Fruit fly (Drosophila melanogaster): ENCODE data around the gene hd.
A peak's percentile ranks its signal among the peaks of the same experiment; 100 is the strongest.

Gene hd

dm6 chr3R:5420454-5420853 is 45.7 kb upstream of the hd start:
- TF ChIP-seq CG16779 (tag; optimal IDR thresholded peaks at IDR 0.05), result no peak
- peak; percentile 59 for TF ChIP-seq fkh (GFP tag; optimal IDR thresholded peaks at IDR 0.05)

dm6 chr3R:5414147-5414748 is 39.5 kb upstream of the hd start, which contains the start of gene CG14669:
CG14669 (plus strand) TSS chr3R:5414527.
- TF ChIP-seq fd85E (GFP tag; optimal IDR thresholded peaks at IDR 0.05), result no peak
- no peak for TF ChIP-seq spab (GFP tag; optimal IDR thresholded peaks at IDR 0.05)
- peak; percentile 22 for TF ChIP-seq svp (GFP tag)

dm6 chr3R:5412987-5413386 is 38.2 kb upstream of the hd start:
- TF ChIP-seq CG7368 (GFP tag; optimal IDR thresholded peaks at IDR 0.05) (no peak), CG6276 (GFP tag; optimal IDR thresholded peaks at IDR 0.05) (no peak), CG8632 (GFP tag; optimal IDR thresholded peaks at IDR 0.05) (no peak), CG11762 (GFP tag; optimal IDR thresholded peaks at IDR 0.05; ENCODE audit: insufficient read depth) (no peak), Hr4 (GFP tag; optimal IDR thresholded peaks at IDR 0.05) (peak; percentile 10), eg (GFP tag; IDR thresholded peaks at IDR 0.05) (no peak), CG32006 (GFP tag; optimal IDR thresholded peaks at IDR 0.05) (peak; percentile 27), CG10631 (GFP tag; optimal IDR thresholded peaks at IDR 0.05) (peak; percentile 2), Smox (GFP tag; optimal IDR thresholded peaks at IDR 0.05) (peak; percentile 17), Eip75B (GFP tag; optimal IDR thresholded peaks at IDR 0.05) (no peak), Eip78C (GFP tag) (peak; percentile 77), vri (GFP tag; optimal IDR thresholded peaks at IDR 0.05) (no peak), CG31627 (GFP tag; optimal IDR thresholded peaks at IDR 0.05) (peak; percentile 4), CG10669 (GFP tag; optimal IDR thresholded peaks at IDR 0.05) (peak; percentile 6), achi (GFP tag; optimal IDR thresholded peaks at IDR 0.05) (no peak), fd59A (GFP tag; optimal IDR thresholded peaks at IDR 0.05) (no peak), CG6808 (GFP tag; optimal IDR thresholded peaks at IDR 0.05) (no peak), CG8119 (GFP tag; IDR thresholded peaks at IDR 0.05) (0 out of 3 replicates have a peak, but pooled peaks have one; percentile 24), Ets21C (GFP tag; optimal IDR thresholded peaks at IDR 0.05) (no peak), CG4318 (GFP tag; optimal IDR thresholded peaks at IDR 0.05) (no peak), OdsH (GFP tag; optimal IDR thresholded peaks at IDR 0.05) (peak; percentile 3), Hr39 (GFP tag; optimal IDR thresholded peaks at IDR 0.05) (peak; percentile 4), CG9139 (GFP tag; optimal IDR thresholded peaks at IDR 0.05) (no peak), CG8319 (GFP tag; optimal IDR thresholded peaks at IDR 0.05) (no peak), Hr38 (GFP tag; optimal IDR thresholded peaks at IDR 0.05) (no peak), esn (GFP tag; optimal IDR thresholded peaks at IDR 0.05) (no peak), Met (GFP tag; optimal IDR thresholded peaks at IDR 0.05) (peak; percentile 3)

DNA sequence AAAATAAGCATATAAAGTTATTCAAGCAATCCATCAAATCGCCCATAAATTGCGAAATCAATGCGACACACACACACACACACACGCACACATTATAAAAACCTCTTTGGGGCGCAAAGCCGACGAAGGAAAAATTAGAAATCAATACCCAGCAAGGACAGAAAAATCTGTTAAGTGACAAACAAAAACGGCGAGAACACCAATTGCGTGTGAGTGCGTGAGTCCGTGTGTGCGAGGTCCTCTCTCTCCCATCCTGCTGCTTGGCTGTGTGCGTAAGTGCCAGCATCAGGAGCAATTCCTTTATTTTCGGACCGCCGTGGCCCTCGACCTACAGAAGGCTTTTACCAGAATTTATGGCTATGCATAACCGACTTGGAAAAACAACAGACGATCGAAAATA is 37.5 kb upstream of the hd start, which contains the start of gene Orco:
TSS of gene Orco (minus strand) at position 101 of the 400 bp plus-strand sequence.
- TF ChIP-seq topi (GFP tag; optimal IDR thresholded peaks at IDR 0.05), result no peak
- no peak for TF ChIP-seq net (GFP tag; optimal IDR thresholded peaks at IDR 0.05)

DNA sequence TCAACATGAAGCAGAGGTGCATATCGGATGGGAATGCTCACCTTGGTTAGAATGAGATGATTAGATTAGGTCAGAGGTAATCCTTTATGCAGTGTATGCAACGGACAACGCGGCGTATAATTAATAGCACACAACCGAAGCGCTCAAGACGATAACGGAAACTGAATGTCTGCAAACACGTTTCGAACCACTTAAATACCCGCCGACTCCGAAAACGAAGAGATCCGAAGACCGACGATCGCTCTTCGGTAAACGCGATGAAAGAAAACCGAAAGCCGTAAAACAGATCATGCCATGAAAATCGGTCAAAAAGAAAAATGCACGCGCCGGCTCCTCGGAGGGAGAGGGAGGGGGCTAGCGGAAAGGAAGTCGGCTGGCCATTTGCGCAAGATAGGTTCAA is 29.2 kb upstream of the hd start, which contains the start of gene CG2663:
TSS of gene CG2663 (minus strand) at position 173 of the 400 bp plus-strand sequence.
- TF ChIP-seq Eip78C (GFP tag), result peak; percentile 70
- peak; percentile 2 for TF ChIP-seq CG1621 (tag; optimal IDR thresholded peaks at IDR 0.05)
- peak; percentile 55; the same call in 2 of the 3 replicates for TF ChIP-seq eg (GFP tag; IDR thresholded peaks at IDR 0.05)
- peak; percentile 6 for TF ChIP-seq CG6276 (GFP tag; optimal IDR thresholded peaks at IDR 0.05)
- no peak for TF ChIP-seq CG6854 (GFP tag; optimal IDR thresholded peaks at IDR 0.05)
- TF ChIP-seq Hr39 (GFP tag; optimal IDR thresholded peaks at IDR 0.05), result no peak
- 0 out of 3 replicates have a peak, but pooled peaks have one; percentile 18 for TF ChIP-seq CG6163 (GFP tag; IDR thresholded peaks at IDR 0.05)
- TF ChIP-seq CG3919 (GFP tag; optimal IDR thresholded peaks at IDR 0.05), result peak; percentile 15
- peak; percentile 33; the same call in 1 of the 2 replicates for TF ChIP-seq CG15336 (GFP tag; IDR thresholded peaks at IDR 0.05)
- no peak for TF ChIP-seq Eip93F (GFP tag; optimal IDR thresholded peaks at IDR 0.05)
- peak; percentile 1 for TF ChIP-seq achi (GFP tag; optimal IDR thresholded peaks at IDR 0.05)
- no peak for TF ChIP-seq Met (GFP tag; optimal IDR thresholded peaks at IDR 0.05)
- TF ChIP-seq CG8119 (GFP tag; IDR thresholded peaks at IDR 0.05), result 0 out of 3 replicates have a peak, but pooled peaks have one; percentile 22
